Worm (Caenorhabditis elegans): ENCODE measurements around the gene C06A1.7.

DNA sequence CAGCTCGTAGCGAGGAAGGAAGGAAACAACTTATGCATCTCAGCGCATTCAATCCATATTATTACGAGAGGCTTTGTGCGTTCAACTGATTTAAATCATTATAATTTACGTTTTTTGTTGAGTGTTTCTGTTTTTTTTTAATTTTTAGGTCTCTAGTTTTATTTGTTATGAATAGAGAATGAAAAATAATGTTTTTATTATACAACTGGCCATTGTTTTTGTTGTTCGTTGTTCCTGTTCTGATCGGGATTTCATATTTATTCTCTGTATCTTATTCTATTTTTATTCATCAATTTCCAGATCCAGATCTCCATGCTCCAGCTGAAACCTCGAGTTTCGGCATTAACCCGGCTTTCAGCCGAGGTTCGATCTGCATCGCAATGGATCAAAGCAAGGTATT lies 17.6 kb downstream of the C06A1.7 start, which contains the start of gene mrps-22:
- TF ChIP-seq pha-4 (tag; optimal IDR thresholded peaks at IDR 0.05) (no peak), nhr-76 (tag; optimal IDR thresholded peaks at IDR 0.05) (no peak)
